Worm (Caenorhabditis elegans) whole organism, L3 larva: Measurements from ENCODE around the gene F23H12.7.

Source experiments
- ama-1 ChIP-seq: fragments of 150-350 bp; optimal IDR thresholded peaks from 2 replicates; lab custom pipeline; 2018
- lin-15B ChIP-seq: fragments of 150-350 bp; optimal IDR thresholded peaks from 2 replicates; lab custom pipeline; 2014; ENCODE audit warnings: missing biosample characterization, missing genetic modification characterization
- nfya-1 ChIP-seq: sonication (generic microtip); optimal IDR thresholded peaks from 2 replicates; lab custom pipeline; 2017; ENCODE audit warnings: missing genetic modification characterization, mild to moderate bottlenecking, missing compliant biosample characterization, antibody characterized with exemption, moderate library complexity; ENCODE audit not compliant: insufficient read depth
- nhr-25 ChIP-seq: sonication (generic microtip); optimal IDR thresholded peaks from 2 replicates; lab custom pipeline; 2017; ENCODE audit warnings: missing biosample characterization, missing genetic modification characterization
- nhr-28 ChIP-seq: fragments of 150-350 bp; optimal IDR thresholded peaks from 2 replicates; lab custom pipeline; 2014; ENCODE audit warnings: missing biosample characterization, missing genetic modification characterization
- nhr-76 ChIP-seq: fragments of 150-350 bp; sonication (generic microtip); optimal IDR thresholded peaks from 5 replicates; lab custom pipeline; 2014; ENCODE audit warnings: missing biosample characterization, missing genetic modification characterization
- nhr-77 ChIP-seq: fragments of 150-350 bp; optimal IDR thresholded peaks from 2 replicates; lab custom pipeline; 2014; ENCODE audit warnings: missing biosample characterization, missing genetic modification characterization
- zag-1 ChIP-seq: fragments of 150-350 bp; optimal IDR thresholded peaks from 2 replicates; lab custom pipeline; 2014; ENCODE audit warnings: missing biosample characterization, missing genetic modification characterization

DNA sequence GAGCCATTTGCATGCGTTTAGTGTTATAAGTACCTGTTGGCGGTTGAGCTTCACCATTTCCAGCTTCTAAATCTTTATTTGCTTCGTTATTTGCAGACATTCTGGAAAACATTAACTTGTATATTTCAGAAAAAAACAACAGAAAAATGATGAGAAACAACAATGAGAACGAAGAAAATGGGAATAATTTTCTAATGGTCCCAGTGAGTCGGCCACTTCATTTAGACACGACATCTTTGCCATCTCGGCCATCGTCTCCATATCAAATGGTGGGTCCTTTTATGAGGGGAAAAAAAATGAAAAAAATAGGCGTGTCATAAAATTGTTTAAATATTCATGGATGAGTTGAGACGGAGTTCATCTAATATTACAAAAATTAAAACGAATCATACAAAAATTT is 25.7 kb upstream of the F23H12.7 start, which contains the start of gene snb-2:
- TF ChIP-seq nfya-1 (no peak), nhr-25 (no peak), nhr-76 (tag; lab: Kevin White, UChicago) (no peak), ama-1 (lab: Kevin White, UChicago) (no peak), lin-15B (tag; lab: Kevin White, UChicago) (no peak), zag-1 (tag; lab: Kevin White, UChicago) (no peak), nhr-77 (tag; lab: Kevin White, UChicago) (no peak), nhr-28 (tag; lab: Kevin White, UChicago) (no peak)
